Fruit fly (Drosophila melanogaster): ENCODE data around the gene gnu.

gnu gene

dm6 chr3L:14757464-14758384 lies 45.4 kb downstream of the gnu start, which contains the start of gene CG42507 (continued):
- TF ChIP-seq CG18011 (GFP tag; optimal IDR thresholded peaks at IDR 0.05) = no peak
- no peak for TF ChIP-seq CG2889 (GFP tag; IDR thresholded peaks at IDR 0.05)
- no peak for TF ChIP-seq mld (GFP tag; IDR thresholded peaks at IDR 0.05; ENCODE audit: partially characterized antibody)
- TF ChIP-seq CG6791 (GFP tag; IDR thresholded peaks at IDR 0.05; ENCODE audit: partially characterized antibody) = no peak
- peak; percentile 59 for TF ChIP-seq CG6689 (GFP tag; IDR thresholded peaks at IDR 0.05)
- TF ChIP-seq CG30431 (GFP tag; optimal IDR thresholded peaks at IDR 0.05) = no peak
- 0 out of 4 replicates have a peak, but pooled peaks have one; percentile 26 for TF ChIP-seq Dll (GFP tag; IDR thresholded peaks at IDR 0.05; ENCODE audit: partially characterized antibody)
- peak; percentile 79 for TF ChIP-seq D19A (tag; optimal IDR thresholded peaks at IDR 0.05)
- TF ChIP-seq GATAe (GFP tag; conservative IDR thresholded peaks at IDR 0.05) = no peak
- no peak for TF ChIP-seq jing (GFP tag; optimal IDR thresholded peaks at IDR 0.05)
- TF ChIP-seq CG2199 (GFP tag; IDR thresholded peaks at IDR 0.05) = peak; percentile 73; the same call in 2 of the 3 replicates

- TF ChIP-seq Mes4 (GFP tag; optimal IDR thresholded peaks at IDR 0.05) (peak; percentile 83), CG2712 (tag; optimal IDR thresholded peaks at IDR 0.05) (peak; percentile 80), CG2202 (tag; optimal IDR thresholded peaks at IDR 0.05) (peak; percentile 44), Hr78 (GFP tag; optimal IDR thresholded peaks at IDR 0.05) (no peak), CG12299 (tag; optimal IDR thresholded peaks at IDR 0.05) (peak; percentile 71), CG8281 (tag; optimal IDR thresholded peaks at IDR 0.05) (peak; percentile 47), br (optimal IDR thresholded peaks at IDR 0.05) (no peak), CG43689 (GFP tag; IDR thresholded peaks at IDR 0.05) (peak; percentile 85), CG7357 (GFP tag; IDR thresholded peaks at IDR 0.05) (peak; percentile 81), bowl (GFP tag; IDR thresholded peaks at IDR 0.05) (peak; percentile 57), Side (GFP tag; optimal IDR thresholded peaks at IDR 0.05) (peak; percentile 82), CG18599 (GFP tag; optimal IDR thresholded peaks at IDR 0.05) (peak; percentile 96), NC2β (GFP tag; optimal IDR thresholded peaks at IDR 0.05) (peak; percentile 67), ewg (GFP tag; optimal IDR thresholded peaks at IDR 0.05) (peak; percentile 80), Deaf1 (tag; optimal IDR thresholded peaks at IDR 0.05) (peak; percentile 37), CG10431 (GFP tag; optimal IDR thresholded peaks at IDR 0.05) (no peak), Usf (GFP tag; optimal IDR thresholded peaks at IDR 0.05) (peak; percentile 84), CG32767 (GFP tag; IDR thresholded peaks at IDR 0.05) (peak; percentile 79; the same call in 1 of the 2 replicates), Opbp (GFP tag; IDR thresholded peaks at IDR 0.05; ENCODE audit: partially characterized antibody) (0 out of 3 replicates have a peak, but pooled peaks have one; percentile 33), Dref (GFP tag; IDR thresholded peaks at IDR 0.05) (no peak), CG5245 (GFP tag; optimal IDR thresholded peaks at IDR 0.05) (peak; percentile 77), CG12942 (GFP tag; optimal IDR thresholded peaks at IDR 0.05) (peak; percentile 82), CG7745 (tag; optimal IDR thresholded peaks at IDR 0.05) (no peak), Poxn (GFP tag; IDR thresholded peaks at IDR 0.05) (peak; percentile 74; the same call in 1 of the 2 replicates), CG3847 (GFP tag; IDR thresholded peaks at IDR 0.05) (peak; percentile 92), Fer1 (GFP tag; optimal IDR thresholded peaks at IDR 0.05) (peak; percentile 90), Sox100B (GFP tag; optimal IDR thresholded peaks at IDR 0.05) (peak; percentile 74), onecut (GFP tag; IDR thresholded peaks at IDR 0.05) (peak; percentile 85), grau (tag; optimal IDR thresholded peaks at IDR 0.05) (peak; percentile 85), CG4730 (GFP tag; IDR thresholded peaks at IDR 0.05) (peak; percentile 81), tgo (GFP tag; IDR thresholded peaks at IDR 0.05) (peak; percentile 89), sens-2 (GFP tag; IDR thresholded peaks at IDR 0.05) (peak; percentile 86), Hmx (GFP tag; optimal IDR thresholded peaks at IDR 0.05) (peak; percentile 44), pho (GFP tag; optimal IDR thresholded peaks at IDR 0.05) (peak; percentile 95), maf-S (GFP tag; optimal IDR thresholded peaks at IDR 0.05) (peak; percentile 88), CG2889 (GFP tag; IDR thresholded peaks at IDR 0.05) (peak; percentile 90)
These were observed 46.3 kb downstream of the gnu start for dm6 chr3L:14756724-14757463.

Data from whole organism, embryonic.